Worm (Caenorhabditis elegans) whole organism, L2 larva: ENCODE measurements around the gene Y43F8C.9.

Source experiments
- ama-1 ChIP-seq: fragments of 150-350 bp; optimal IDR thresholded peaks from 2 replicates; lab custom pipeline; 2018; ENCODE audit warnings: inconsistent platforms
- egl-27 ChIP-seq: sonication (generic microtip); optimal IDR thresholded peaks from 3 replicates; lab custom pipeline; 2017; ENCODE audit warnings: missing biosample characterization, missing genetic modification reagents, missing genetic modification characterization
- nhr-129 ChIP-seq: fragments of 150-350 bp; optimal IDR thresholded peaks from 2 replicates; lab custom pipeline; 2014; ENCODE audit warnings: missing biosample characterization, missing genetic modification characterization
- nhr-23 ChIP-seq: fragments of 150-350 bp; optimal IDR thresholded peaks from 2 replicates; lab custom pipeline; 2014; ENCODE audit warnings: missing biosample characterization, missing genetic modification reagents, missing genetic modification characterization
- nhr-25 ChIP-seq: fragments of 150-350 bp; sonication (generic microtip); optimal IDR thresholded peaks from 3 replicates; lab custom pipeline; 2014; ENCODE audit warnings: missing biosample characterization, missing genetic modification characterization
- nhr-6 ChIP-seq: fragments of 150-350 bp; optimal IDR thresholded peaks from 2 replicates; lab custom pipeline; 2014; ENCODE audit warnings: missing biosample characterization, missing genetic modification characterization

DNA sequence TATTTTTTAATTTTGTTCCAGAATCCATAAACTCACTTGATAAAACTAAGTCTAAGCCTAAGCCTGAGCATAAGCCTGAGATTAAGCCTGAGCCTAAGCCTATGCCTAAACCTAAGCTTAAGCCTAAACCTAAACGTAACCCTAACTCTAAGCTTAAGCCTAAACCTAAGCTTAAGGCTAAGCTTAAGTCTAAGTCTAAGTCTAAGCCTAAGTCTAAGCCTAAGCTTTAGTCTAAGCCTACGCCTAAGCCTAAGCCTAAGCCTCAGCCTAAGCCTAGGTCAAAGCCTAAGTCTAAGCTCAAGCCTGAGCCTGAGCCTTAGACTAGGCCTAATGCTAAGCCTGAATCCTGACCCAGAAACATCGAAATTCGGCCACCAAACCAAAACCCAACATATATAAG is 18.7 kb downstream of the Y43F8C.9 start:
- TF ChIP-seq ama-1 (no peak), nhr-129 (tag; lab: Kevin White, UChicago) (no peak), nhr-25 (tag; lab: Kevin White, UChicago) (no peak), nhr-23 (no peak), egl-27 (no peak), nhr-6 (tag; lab: Kevin White, UChicago) (no peak)
